Worm (Caenorhabditis elegans) whole organism, L2 larva: ENCODE measurements around the gene srw-124.

Experiments used
- elt-1 ChIP-seq: fragments of 150-350 bp; optimal IDR thresholded peaks from 2 replicates; lab custom pipeline; 2014; ENCODE audit warnings: missing biosample characterization, missing genetic modification characterization
- nhr-10 ChIP-seq: sonication (generic microtip); optimal IDR thresholded peaks from 2 replicates; lab custom pipeline; 2017; ENCODE audit warnings: missing biosample characterization, missing genetic modification characterization
- nhr-12 ChIP-seq: fragments of 150-350 bp; optimal IDR thresholded peaks from 2 replicates; lab custom pipeline; 2014; ENCODE audit warnings: missing biosample characterization, missing genetic modification characterization
- skn-1 ChIP-seq: sonication (generic microtip); optimal IDR thresholded peaks from 2 replicates; lab custom pipeline; 2017; ENCODE audit warnings: missing biosample characterization, missing genetic modification characterization

ce11 chrV:2991485-2991884 is 15.1 kb downstream of the srw-124 start, which contains the start of gene srw-121:
- TF ChIP-seq skn-1 (tag; lab: Kevin White, UChicago), result no peak
- TF ChIP-seq nhr-12 (tag; lab: Kevin White, UChicago), result no peak
- no peak for TF ChIP-seq elt-1 (tag; lab: Kevin White, UChicago)
- TF ChIP-seq nhr-10 (tag; lab: Kevin White, UChicago), result no peak
